Worm (Caenorhabditis elegans): ENCODE data around the gene tpk-1.
A peak's percentile ranks its signal among the peaks of the same experiment; 100 is the strongest.

The tpk-1 gene

DNA sequence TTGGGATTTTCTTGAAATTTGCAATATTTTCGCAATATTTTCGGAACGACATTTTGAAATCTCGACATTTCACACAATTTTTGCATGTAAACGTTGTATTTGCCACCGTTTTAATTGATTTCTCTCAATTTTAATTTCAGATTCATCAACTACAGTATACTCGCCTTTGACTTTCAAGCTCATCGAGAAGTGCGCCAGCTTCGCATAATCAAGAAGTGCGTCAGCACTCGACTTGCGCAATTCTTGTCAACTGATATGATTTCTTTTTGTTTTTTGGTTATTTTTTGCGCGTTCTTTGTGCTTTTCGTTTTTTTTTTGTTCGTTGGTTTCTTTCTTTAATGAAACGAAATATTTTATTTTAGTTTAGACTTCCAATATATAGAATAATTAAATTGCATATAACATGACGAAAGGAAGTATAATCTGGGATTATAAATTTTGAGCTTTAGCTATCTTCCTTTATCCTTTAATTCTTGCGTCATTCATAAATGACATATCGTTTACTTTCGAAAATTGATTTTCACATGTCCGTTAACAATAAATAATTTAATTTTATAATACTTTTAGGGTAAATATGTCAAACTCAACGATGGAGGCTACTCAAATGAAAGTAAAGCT is 24.7 kb upstream of the tpk-1 start, which contains the start of gene famh-136 (continued):
- TF ChIP-seq fkh-10 (GFP tag; optimal IDR thresholded peaks at IDR 0.05) = no peak

DNA sequence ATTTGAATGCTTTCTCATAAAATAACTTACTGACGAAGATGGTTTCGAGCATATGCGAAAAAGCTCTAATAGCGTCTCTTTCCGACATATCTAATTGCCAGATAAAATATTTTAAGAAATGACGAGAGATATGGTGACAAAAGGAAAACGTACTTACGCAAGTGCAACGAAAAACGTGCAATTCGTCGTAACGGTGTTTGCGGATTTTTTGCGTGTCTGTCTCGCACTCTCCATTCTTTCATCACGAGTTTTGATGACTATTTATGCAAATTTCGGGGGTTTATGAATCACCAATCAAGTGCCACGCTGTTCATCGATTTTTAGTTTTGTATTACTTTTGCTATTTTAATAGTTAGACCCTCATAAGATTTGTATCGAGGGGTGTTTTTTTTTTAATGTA is 23.0 kb upstream of the tpk-1 start, which contains the start of gene ZK637.14:
ZK637.14 (minus strand) TSS at position 201 of the 400 bp plus-strand sequence.
- TF ChIP-seq hlh-30 (tag; optimal IDR thresholded peaks at IDR 0.05; ENCODE audit: insufficient read depth) = peak; percentile 91
- TF ChIP-seq gmeb-2 (tag; optimal IDR thresholded peaks at IDR 0.05) = no peak
- TF ChIP-seq ceh-31 (tag; optimal IDR thresholded peaks at IDR 0.05) = peak; percentile 3
- no peak for TF ChIP-seq npax-4 (tag; optimal IDR thresholded peaks at IDR 0.05)
- TF ChIP-seq nfya-1 (tag; optimal IDR thresholded peaks at IDR 0.05) = peak; percentile 39
- TF ChIP-seq che-1 (tag; optimal IDR thresholded peaks at IDR 0.05) = no peak
- no peak for TF ChIP-seq ceh-22 (tag; optimal IDR thresholded peaks at IDR 0.05)
- peak; percentile 60 for TF ChIP-seq unc-42 (tag; optimal IDR thresholded peaks at IDR 0.05)
- peak; percentile 35 for TF ChIP-seq unc-55 (GFP tag; optimal IDR thresholded peaks at IDR 0.05)

DNA sequence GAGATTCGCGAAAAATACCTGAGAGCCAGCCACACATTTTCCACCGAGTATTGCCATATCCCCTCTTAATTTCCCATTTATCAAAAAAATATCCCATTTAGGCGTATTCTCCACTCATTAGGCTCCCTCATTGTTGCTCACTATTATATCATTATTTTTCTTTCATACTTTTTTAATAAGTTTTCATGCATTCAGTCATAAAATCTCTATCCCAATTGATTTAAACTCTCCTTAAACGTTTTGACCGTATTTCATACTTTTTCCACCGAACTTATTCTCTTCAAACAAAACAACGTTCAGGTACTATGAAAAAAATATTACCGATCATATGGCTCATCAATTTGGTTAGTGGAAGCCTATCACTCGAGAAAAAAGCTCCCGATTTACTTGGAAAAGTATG is 22.0 kb upstream of the tpk-1 start, which contains the start of gene lnkn-1:
lnkn-1 (plus strand) TSS at position 301 of the 400 bp plus-strand sequence.
- TF ChIP-seq sox-2 (GFP tag; IDR thresholded peaks at IDR 0.05) (no peak), ceh-19 (GFP tag; optimal IDR thresholded peaks at IDR 0.05) (no peak), pha-2 (tag; optimal IDR thresholded peaks at IDR 0.05) (no peak), fkh-10 (GFP tag; optimal IDR thresholded peaks at IDR 0.05) (no peak), ahr-1 (tag; optimal IDR thresholded peaks at IDR 0.05) (no peak), ceh-45 (GFP tag; IDR thresholded peaks at IDR 0.05) (no peak), lin-11 (tag; optimal IDR thresholded peaks at IDR 0.05) (no peak), ceh-34 (tag; optimal IDR thresholded peaks at IDR 0.05) (no peak), ceh-2 (tag; optimal IDR thresholded peaks at IDR 0.05) (no peak), unc-86 (tag; optimal IDR thresholded peaks at IDR 0.05) (no peak)

- no peak for TF ChIP-seq pat-9 (tag; optimal IDR thresholded peaks at IDR 0.05)
- no peak for TF ChIP-seq eyg-1 (tag; optimal IDR thresholded peaks at IDR 0.05)
- TF ChIP-seq rnt-1 (tag; optimal IDR thresholded peaks at IDR 0.05) = no peak
- TF ChIP-seq ceh-6 (GFP tag; optimal IDR thresholded peaks at IDR 0.05) = no peak
- no peak for TF ChIP-seq unc-42 (tag; optimal IDR thresholded peaks at IDR 0.05)
- no peak for TF ChIP-seq npax-4 (tag; optimal IDR thresholded peaks at IDR 0.05)
- TF ChIP-seq ttx-3 (tag; optimal IDR thresholded peaks at IDR 0.05) = no peak
- no peak for TF ChIP-seq K09A11.1 (tag; optimal IDR thresholded peaks at IDR 0.05; ENCODE audit: insufficient read depth)
- TF ChIP-seq nhr-232 (tag; optimal IDR thresholded peaks at IDR 0.05) = no peak
- no peak for TF ChIP-seq pax-1 (tag; optimal IDR thresholded peaks at IDR 0.05)
- TF ChIP-seq ztf-16 (tag; optimal IDR thresholded peaks at IDR 0.05) = no peak
These were observed 18.5 kb upstream of the tpk-1 start, which contains the start of gene ZK637.4 for ce11 chrIII:8893464-8893863. Gene ZK637.4 (plus strand): TSS chrIII:8893764.

ce11 chrIII:8894782-8895181 is 17.2 kb upstream of the tpk-1 start, which contains the start of gene asna-1:
Gene asna-1 (plus strand): TSS chrIII:8895082.
- TF ChIP-seq ceh-18 (tag; optimal IDR thresholded peaks at IDR 0.05) (no peak), C38D4.7 (GFP tag; optimal IDR thresholded peaks at IDR 0.05) (no peak), hlh-8 (tag; optimal IDR thresholded peaks at IDR 0.05) (no peak), hlh-13 (GFP tag; optimal IDR thresholded peaks at IDR 0.05) (no peak), fax-1 (tag; optimal IDR thresholded peaks at IDR 0.05) (no peak), tbx-7 (tag; optimal IDR thresholded peaks at IDR 0.05) (no peak), ceh-34 (tag; optimal IDR thresholded peaks at IDR 0.05) (no peak), ceh-45 (GFP tag; IDR thresholded peaks at IDR 0.05) (no peak), hlh-30 (tag; optimal IDR thresholded peaks at IDR 0.05; ENCODE audit: insufficient read depth) (no peak), unc-55 (GFP tag; optimal IDR thresholded peaks at IDR 0.05) (no peak), unc-42 (tag; optimal IDR thresholded peaks at IDR 0.05) (no peak), ahr-1 (tag; optimal IDR thresholded peaks at IDR 0.05) (no peak), lim-6 (tag; optimal IDR thresholded peaks at IDR 0.05) (no peak)

All from whole organism, late embryonic.